Worm (Caenorhabditis elegans): Measurements from ENCODE around the gene gcy-34.

ce11 chrV:13417513-13417912, 31.8 kb upstream of the gcy-34 start, which contains the start of gene F53F1.6:
- TF ChIP-seq lsy-2 (tag; optimal IDR thresholded peaks at IDR 0.05), result no peak
- no peak for TF ChIP-seq ces-1 (GFP tag; optimal IDR thresholded peaks at IDR 0.05)
- no peak for TF ChIP-seq lin-13 (GFP tag; optimal IDR thresholded peaks at IDR 0.05)
- no peak for TF ChIP-seq skn-1 (tag; optimal IDR thresholded peaks at IDR 0.05)
- no peak for TF ChIP-seq nhr-11 (tag; optimal IDR thresholded peaks at IDR 0.05)
- no peak for TF ChIP-seq ama-1 (optimal IDR thresholded peaks at IDR 0.05)
- no peak for TF ChIP-seq vab-15 (tag; optimal IDR thresholded peaks at IDR 0.05)
- TF ChIP-seq blmp-1 (tag; optimal IDR thresholded peaks at IDR 0.05), result no peak
- TF ChIP-seq F16B12.6 (tag; optimal IDR thresholded peaks at IDR 0.05), result no peak
- TF ChIP-seq nhr-76 (tag; optimal IDR thresholded peaks at IDR 0.05), result no peak
- no peak for TF ChIP-seq grh-1 (GFP tag; IDR thresholded peaks at IDR 0.05)
